Worm (Caenorhabditis elegans) whole organism, young adult: ENCODE results near the gene F54E2.2.

Source experiments
- B0035.1 ChIP-seq: sonication (generic microtip); optimal IDR thresholded peaks from 2 replicates; lab custom pipeline; 2016; ENCODE audit warnings: missing genetic modification characterization, mild to moderate bottlenecking, missing compliant biosample characterization, missing genotype, missing genetic modification reagents
- F23B12.7 ChIP-seq: sonication (generic microtip); optimal IDR thresholded peaks from 2 replicates; lab custom pipeline; 2017; ENCODE audit warnings: missing genetic modification characterization, mild to moderate bottlenecking, missing compliant biosample characterization, antibody characterized with exemption, moderate library complexity; ENCODE audit not compliant: insufficient read depth
- F37B4.10 ChIP-seq: fragments of 200-800 bp; sonication (Bioruptor generic); IDR thresholded peaks from 2 replicates; pipeline ENCODE4 v1.3.6; 2022; ENCODE audit warnings: missing genetic modification characterization, missing compliant biosample characterization
- F52B5.7 ChIP-seq: sonication (generic microtip); optimal IDR thresholded peaks from 2 replicates; lab custom pipeline; 2016; ENCODE audit warnings: mild to moderate bottlenecking, missing genetic modification characterization, missing compliant biosample characterization
- F55B11.4 ChIP-seq: sonication (generic microtip); optimal IDR thresholded peaks from 2 replicates; lab custom pipeline; 2016; ENCODE audit warnings: missing compliant biosample characterization, missing genetic modification characterization, borderline replicate concordance; ENCODE audit not compliant: insufficient read depth
- Y79H2A.3 ChIP-seq: fragments of 200-800 bp; sonication (Bioruptor generic); conservative IDR thresholded peaks from 2 replicates; pipeline ENCODE4 v1.3.6; 2022; ENCODE audit warnings: missing genetic modification reagents, missing genetic modification characterization, missing compliant biosample characterization
- aptf-2 ChIP-seq: fragments of 200-800 bp; sonication (Bioruptor generic); conservative IDR thresholded peaks from 2 replicates; pipeline ENCODE4 v1.3.6; 2022; ENCODE audit warnings: missing genetic modification reagents, missing genetic modification characterization, missing compliant biosample characterization
- aptf-3 ChIP-seq: fragments of 200-800 bp; sonication (Bioruptor generic); IDR thresholded peaks from 2 replicates; pipeline ENCODE4 v1.3.6; 2022; ENCODE audit warnings: missing genetic modification characterization, missing compliant biosample characterization
- atf-7 ChIP-seq: sonication (generic microtip); optimal IDR thresholded peaks from 2 replicates; lab custom pipeline; 2017; ENCODE audit warnings: mild to moderate bottlenecking, missing genetic modification characterization, missing compliant biosample characterization
- cebp-1 ChIP-seq, 2 experiments: fragments of 200-800 bp in 1 of 2; sonication (Bioruptor generic) in 1 of 2; sonication (generic microtip) in 1 of 2; IDR thresholded peaks in 1 of 2; optimal IDR thresholded peaks in 1 of 2; 2 replicates each; pipeline versions ENCODE4 v1.3.6 to Lab custom; 2017 to 2022; ENCODE audit warnings: missing compliant biosample characterization in 2 of 2, missing genetic modification characterization in 2 of 2, mild to moderate bottlenecking in 1 of 2, missing genetic modification reagents in 1 of 2, moderate library complexity in 1 of 2
- ceh-79 ChIP-seq: sonication (generic microtip); optimal IDR thresholded peaks from 2 replicates; lab custom pipeline; 2017; ENCODE audit warnings: mild to moderate bottlenecking, missing genetic modification characterization, missing compliant biosample characterization
- chd-7 ChIP-seq: sonication (generic microtip); optimal IDR thresholded peaks from 2 replicates; lab custom pipeline; 2016; ENCODE audit warnings: mild to moderate bottlenecking, missing genetic modification characterization, moderate library complexity, missing compliant biosample characterization
- die-1 ChIP-seq: sonication (generic microtip); optimal IDR thresholded peaks from 2 replicates; lab custom pipeline; 2016; ENCODE audit warnings: missing genotype, mild to moderate bottlenecking, missing genetic modification characterization, missing compliant biosample characterization
- egrh-3 ChIP-seq: fragments of 200-800 bp; sonication (Bioruptor generic); IDR thresholded peaks from 2 replicates; pipeline ENCODE4 v1.3.6; 2022; ENCODE audit warnings: missing genetic modification reagents, missing genetic modification characterization, missing compliant biosample characterization
- gei-17 ChIP-seq: fragments of 200-800 bp; sonication (Bioruptor generic); optimal IDR thresholded peaks from 2 replicates; lab custom pipeline; 2018; ENCODE audit warnings: mild to moderate bottlenecking, missing genetic modification characterization, missing compliant biosample characterization
- hsf-1 ChIP-seq: fragments of 200-800 bp; sonication (Bioruptor generic); IDR thresholded peaks from 2 replicates; pipeline ENCODE4 v1.3.6; 2022; ENCODE audit warnings: missing genetic modification reagents, missing genetic modification characterization, missing compliant biosample characterization
- let-526 ChIP-seq: fragments of 200-800 bp; sonication (Bioruptor generic); IDR thresholded peaks from 2 replicates; pipeline ENCODE4 v1.3.6; 2022; ENCODE audit warnings: missing genetic modification reagents, missing genetic modification characterization, missing compliant biosample characterization
- lin-54 ChIP-seq: fragments of 200-800 bp; sonication (Bioruptor generic); optimal IDR thresholded peaks from 2 replicates; lab custom pipeline; 2018; ENCODE audit warnings: mild to moderate bottlenecking, missing genetic modification characterization, missing compliant biosample characterization
- lsl-1 ChIP-seq: fragments of 200-800 bp; sonication (Bioruptor generic); optimal IDR thresholded peaks from 2 replicates; lab custom pipeline; 2018; ENCODE audit warnings: mild to moderate bottlenecking, missing genetic modification characterization, moderate library complexity, missing compliant biosample characterization
- lsy-27 ChIP-seq: sonication (generic microtip); optimal IDR thresholded peaks from 2 replicates; lab custom pipeline; 2017; ENCODE audit warnings: missing genetic modification characterization, mild to moderate bottlenecking, missing compliant biosample characterization, antibody characterized with exemption, missing genotype, borderline replicate concordance; ENCODE audit not compliant: insufficient read depth
- madf-10 ChIP-seq: sonication (generic microtip); optimal IDR thresholded peaks from 2 replicates; lab custom pipeline; 2016; ENCODE audit warnings: mild to moderate bottlenecking, missing genetic modification characterization, missing compliant biosample characterization
- nfya-2 ChIP-seq: fragments of 200-800 bp; sonication (Bioruptor generic); IDR thresholded peaks from 2 replicates; pipeline ENCODE4 v1.3.6; 2022; ENCODE audit warnings: missing genetic modification reagents, missing genetic modification characterization, missing compliant biosample characterization
- nfyb-1 ChIP-seq: fragments of 200-800 bp; sonication (Bioruptor generic); IDR thresholded peaks from 2 replicates; pipeline ENCODE4 v1.3.6; 2022; ENCODE audit warnings: missing genetic modification reagents, missing genetic modification characterization, missing compliant biosample characterization
- nhr-120 ChIP-seq: fragments of 200-800 bp; sonication (Bioruptor generic); IDR thresholded peaks from 2 replicates; pipeline ENCODE4 v1.3.6; 2022; ENCODE audit warnings: missing genetic modification characterization, missing compliant biosample characterization
- nhr-80 ChIP-seq: sonication (generic microtip); optimal IDR thresholded peaks from 2 replicates; lab custom pipeline; 2016; ENCODE audit warnings: missing genetic modification characterization, missing compliant biosample characterization
- pbrm-1 ChIP-seq: fragments of 200-800 bp; sonication (Bioruptor generic); IDR thresholded peaks from 2 replicates; pipeline ENCODE4 v1.3.6; 2022; ENCODE audit warnings: missing genetic modification reagents, missing genetic modification characterization, missing compliant biosample characterization
- pha-4 ChIP-seq: fragments of 150-350 bp; sonication (generic microtip); optimal IDR thresholded peaks from 2 replicates; lab custom pipeline; 2014; ENCODE audit warnings: missing biosample characterization, missing genetic modification reagents, missing genetic modification characterization
- rcor-1 ChIP-seq: fragments of 200-800 bp; sonication (Bioruptor generic); IDR thresholded peaks from 2 replicates; pipeline ENCODE4 v1.3.6; 2022; ENCODE audit warnings: missing genetic modification reagents, missing genetic modification characterization, missing compliant biosample characterization
- rec-8 ChIP-seq, 2 experiments: sonication (generic microtip); optimal IDR thresholded peaks; 2 replicates each; lab custom pipeline; 2016; ENCODE audit warnings: mild to moderate bottlenecking in 2 of 2, missing genetic modification characterization in 2 of 2, missing genetic modification reagents in 2 of 2, missing genotype in 2 of 2, missing biosample characterization in 1 of 2, missing compliant biosample characterization in 1 of 2, moderate library complexity in 1 of 2
- repo-1 ChIP-seq: sonication (generic microtip); optimal IDR thresholded peaks from 2 replicates; lab custom pipeline; 2017; ENCODE audit warnings: mild to moderate bottlenecking, missing genetic modification characterization, missing compliant biosample characterization
- rpc-1 ChIP-seq, 2 experiments: fragments of 150-350 bp in 1 of 2; sonication (generic microtip) in 1 of 2; optimal IDR thresholded peaks; 2 replicates each; lab custom pipeline; 2014 to 2018; ENCODE audit warnings: missing biosample characterization in 1 of 2, missing genetic modification characterization in 1 of 2, missing genetic modification reagents in 1 of 2, missing genotype in 1 of 2
- sea-2 ChIP-seq: fragments of 200-800 bp; sonication (Bioruptor generic); IDR thresholded peaks from 2 replicates; pipeline ENCODE4 v1.3.6; 2022; ENCODE audit warnings: missing genetic modification characterization, missing compliant biosample characterization
- snpc-3.4 ChIP-seq: sonication (generic microtip); optimal IDR thresholded peaks from 2 replicates; lab custom pipeline; 2017; ENCODE audit warnings: missing genetic modification characterization, mild to moderate bottlenecking, missing compliant biosample characterization, antibody characterized with exemption, moderate library complexity, missing genotype, missing genetic modification reagents
- tbp1 ChIP-seq: fragments of 200-800 bp; sonication (Bioruptor generic); optimal IDR thresholded peaks from 2 replicates; lab custom pipeline; 2018; ENCODE audit warnings: mild to moderate bottlenecking, missing genetic modification characterization, missing compliant biosample characterization
- ztf-22 ChIP-seq: fragments of 200-800 bp; sonication (Bioruptor generic); optimal IDR thresholded peaks from 2 replicates; lab custom pipeline; 2018; ENCODE audit warnings: mild to moderate bottlenecking, missing genetic modification characterization, moderate library complexity, missing compliant biosample characterization
- ztf-25 ChIP-seq: fragments of 200-800 bp; sonication (Bioruptor generic); IDR thresholded peaks from 2 replicates; pipeline ENCODE4 v1.3.6; 2022; ENCODE audit warnings: missing genetic modification reagents, missing genetic modification characterization, missing compliant biosample characterization
- ztf-26 ChIP-seq: sonication (generic microtip); optimal IDR thresholded peaks from 2 replicates; lab custom pipeline; 2017; ENCODE audit warnings: missing genetic modification characterization, missing compliant biosample characterization
- ztf-3 ChIP-seq: fragments of 200-800 bp; sonication (Bioruptor generic); optimal IDR thresholded peaks from 2 replicates; lab custom pipeline; 2018; ENCODE audit warnings: mild to moderate bottlenecking, missing genetic modification characterization, missing compliant biosample characterization

Gene F54E2.2

ce11 chrV:2774042-2774441 lies 22.1 kb upstream of the F54E2.2 start, which contains the start of gene srj-18:
Gene srj-18 (plus strand): TSS chrV:2774342.
- no peak for TF ChIP-seq snpc-3.4 (tag; lab: Kevin White, UChicago)
- TF ChIP-seq lin-54, result no peak
- no peak for TF ChIP-seq pha-4 (tag; lab: Kevin White, UChicago)
- TF ChIP-seq aptf-2, result no peak
- TF ChIP-seq, all 124 proteins: peak for 0

- peak; percentile 91 for TF ChIP-seq egrh-3
Observed at ce11 chrV:2777395-2777794, 18.7 kb upstream of the F54E2.2 start.

DNA sequence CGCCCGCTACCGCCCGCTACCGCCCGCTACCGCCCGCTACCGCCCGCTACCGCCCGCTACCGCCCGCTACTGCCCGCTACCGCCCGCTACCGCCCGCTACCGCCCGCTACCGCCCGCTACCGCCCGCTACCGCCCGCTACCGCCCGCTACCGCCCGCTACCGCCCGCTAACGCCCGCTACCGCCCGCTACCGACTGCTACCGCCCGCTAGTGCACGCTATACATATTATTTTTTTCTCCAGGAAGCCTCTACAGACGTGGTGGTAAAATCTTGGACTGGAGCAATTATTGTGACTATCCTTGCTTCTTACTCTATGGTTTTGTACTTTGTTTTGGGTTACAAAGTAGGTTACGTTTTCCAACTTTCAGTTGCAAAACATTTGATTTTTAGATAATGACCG lies 17.6 kb upstream of the F54E2.2 start:
- TF ChIP-seq egrh-3, result peak; percentile 84
- TF ChIP-seq, all 124 proteins: peak for 1; not testable (repeated sequence) for 123

- no peak for TF ChIP-seq F23B12.7 (tag; lab: Kevin White, UChicago)
- no peak for TF ChIP-seq gei-17 (GFP tag; lab: Kevin White, UChicago)
- no peak for TF ChIP-seq pha-4 (tag; lab: Kevin White, UChicago)
- no peak for TF ChIP-seq rcor-1
- TF ChIP-seq Y79H2A.3, result no peak
- TF ChIP-seq hsf-1 (GFP tag; lab: Robert Waterston, UW), result no peak
- no peak for TF ChIP-seq nfya-2 (GFP tag; lab: Robert Waterston, UW)
- TF ChIP-seq lsl-1 (GFP tag; lab: Kevin White, UChicago), result no peak
- TF ChIP-seq cebp-1 (GFP tag; IDR thresholded peaks at IDR 0.05; lab: Robert Waterston, UW), result no peak
- no peak for TF ChIP-seq cebp-1 (tag; optimal IDR thresholded peaks at IDR 0.05; lab: Kevin White, UChicago)
- no peak for TF ChIP-seq nhr-80 (tag; lab: Kevin White, UChicago)
Observed at ce11 chrV:2780786-2781185, 15.3 kb upstream of the F54E2.2 start, which contains the start of gene R05D8.11. Gene R05D8.11 (minus strand): TSS chrV:2780886.

DNA sequence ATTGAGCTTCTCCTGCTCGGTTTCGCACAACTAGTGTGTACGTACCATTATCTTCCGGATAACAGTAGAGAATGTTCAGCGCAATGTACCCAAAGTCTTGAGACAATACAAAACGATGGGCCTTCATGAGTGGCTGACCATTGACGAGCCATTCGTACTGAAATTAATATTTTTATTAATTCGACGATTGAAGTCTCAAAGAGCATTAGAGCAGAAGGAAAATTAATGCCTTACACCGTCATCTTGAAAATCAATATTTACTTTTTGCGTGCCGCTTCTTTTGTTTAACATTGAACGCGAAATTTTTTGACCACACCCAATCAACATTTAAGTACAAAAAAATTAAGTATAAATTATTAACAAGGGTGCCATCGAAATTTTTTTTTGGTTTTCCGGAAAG lies 3.1 kb upstream of the F54E2.2 start:
- TF ChIP-seq atf-7 (tag; lab: Kevin White, UChicago) (no peak), nhr-120 (no peak), ztf-26 (tag; lab: Kevin White, UChicago) (no peak), ceh-79 (tag; lab: Kevin White, UChicago) (no peak), F37B4.10 (GFP tag; lab: Robert Waterston, UW) (no peak), hsf-1 (GFP tag; lab: Robert Waterston, UW) (no peak), repo-1 (no peak), nhr-80 (tag; lab: Kevin White, UChicago) (no peak), B0035.1 (tag; lab: Kevin White, UChicago) (no peak), aptf-2 (no peak), aptf-3 (GFP tag; lab: Robert Waterston, UW) (no peak), F55B11.4 (tag; lab: Kevin White, UChicago) (no peak), rec-8 (tag; optimal IDR thresholded peaks at IDR 0.05; lab: Kevin White, UChicago) (no peak), ztf-22 (GFP tag; lab: Kevin White, UChicago) (no peak), die-1 (tag; lab: Kevin White, UChicago) (no peak), F52B5.7 (no peak), nfyb-1 (GFP tag; lab: Robert Waterston, UW) (no peak)
- TF ChIP-seq, all 124 proteins: peak for 0

- TF ChIP-seq ztf-25 (GFP tag; lab: Robert Waterston, UW) (no peak), sea-2 (GFP tag; lab: Robert Waterston, UW) (no peak), rpc-1 (optimal IDR thresholded peaks at IDR 0.05; lab: Kevin White, UChicago) (peak; percentile 31), rpc-1 (tag; optimal IDR thresholded peaks at IDR 0.05; lab: Kevin White, UChicago) (no peak), hsf-1 (GFP tag; lab: Robert Waterston, UW) (peak; percentile 93), let-526 (GFP tag; lab: Robert Waterston, UW) (no peak), pbrm-1 (GFP tag; lab: Robert Waterston, UW) (no peak), rcor-1 (no peak), tbp1 (GFP tag; lab: Kevin White, UChicago) (no peak), lsy-27 (tag; lab: Kevin White, UChicago) (no peak), F37B4.10 (GFP tag; lab: Robert Waterston, UW) (no peak), madf-10 (tag; lab: Kevin White, UChicago) (no peak), chd-7 (tag; lab: Kevin White, UChicago) (no peak), ztf-3 (GFP tag; lab: Kevin White, UChicago) (no peak)
Observed at ce11 chrV:2799172-2799869, 3.2 kb downstream of the F54E2.2 start.
